Worm (Caenorhabditis elegans): ENCODE measurements around the gene srh-70.

- no peak for TF ChIP-seq unc-39 (tag; optimal IDR thresholded peaks at IDR 0.05)
- no peak for TF ChIP-seq cnd-1 (tag; optimal IDR thresholded peaks at IDR 0.05)
- TF ChIP-seq snpc-4 (tag; optimal IDR thresholded peaks at IDR 0.05) = no peak
- no peak for TF ChIP-seq mls-2 (tag; optimal IDR thresholded peaks at IDR 0.05)
Observed at ce11 chrII:12507038-12507437, 11.6 kb downstream of the srh-70 start, which contains the start of gene srh-68.

All from whole organism, mixed stage, embryonic.